Worm (Caenorhabditis elegans): ENCODE data around the gene Y32B12A.5.

The Y32B12A.5 gene

DNA sequence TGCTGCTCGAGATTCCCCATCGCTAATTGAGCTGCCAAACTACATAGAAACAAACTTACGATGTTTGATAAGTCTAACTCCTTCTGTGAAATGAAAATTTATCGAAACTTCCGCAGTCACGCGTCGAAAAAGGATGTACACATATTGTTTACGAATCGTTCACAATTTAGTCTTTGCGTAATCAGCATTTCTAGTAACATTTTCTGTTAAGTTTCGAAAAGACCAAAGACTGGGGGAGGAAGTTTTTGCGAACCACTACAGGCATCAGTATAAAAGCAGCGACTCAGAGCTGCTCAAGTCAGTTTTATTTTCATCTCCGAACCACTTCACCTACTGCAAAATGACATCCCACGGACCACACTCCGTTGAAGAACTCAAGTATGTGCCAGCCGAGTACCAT lies 798 bp upstream of the Y32B12A.5 start, which contains the start of gene sqst-4:
Gene sqst-4 (plus strand): TSS at position 301 of the 400 bp plus-strand sequence.
- TF ChIP-seq mab-5 (tag; optimal IDR thresholded peaks at IDR 0.05) = no peak
- TF ChIP-seq lsy-2 (tag; optimal IDR thresholded peaks at IDR 0.05) = no peak
- no peak for TF ChIP-seq unc-62 (GFP tag; optimal IDR thresholded peaks at IDR 0.05)
- no peak for TF ChIP-seq unc-39 (tag; optimal IDR thresholded peaks at IDR 0.05)
- TF ChIP-seq ztf-11 (tag; optimal IDR thresholded peaks at IDR 0.05) = no peak
- no peak for TF ChIP-seq nhr-2 (tag; optimal IDR thresholded peaks at IDR 0.05)
- TF ChIP-seq ceh-39 (tag; optimal IDR thresholded peaks at IDR 0.05) = no peak
- TF ChIP-seq unc-120 (tag; optimal IDR thresholded peaks at IDR 0.05; ENCODE audit: poor library complexity, severe bottlenecking) = no peak
- no peak for TF ChIP-seq ceh-43 (GFP tag; optimal IDR thresholded peaks at IDR 0.05)
- no peak for TF ChIP-seq pha-4 (tag; optimal IDR thresholded peaks at IDR 0.05)
- TF ChIP-seq bed-3 (GFP tag; optimal IDR thresholded peaks at IDR 0.05) = no peak
- no peak for TF ChIP-seq ces-1 (GFP tag; optimal IDR thresholded peaks at IDR 0.05)
- TF ChIP-seq sptf-1 (tag; optimal IDR thresholded peaks at IDR 0.05) = no peak
- no peak for TF ChIP-seq snpc-4 (tag; optimal IDR thresholded peaks at IDR 0.05)
- TF ChIP-seq lin-32 (GFP tag; optimal IDR thresholded peaks at IDR 0.05) = no peak
- no peak for TF ChIP-seq blmp-1 (tag; optimal IDR thresholded peaks at IDR 0.05)
- no peak for TF ChIP-seq ham-2 (GFP tag; optimal IDR thresholded peaks at IDR 0.05)
- TF ChIP-seq hlh-1 (tag; optimal IDR thresholded peaks at IDR 0.05) = no peak
- no peak for TF ChIP-seq zip-8 (tag; optimal IDR thresholded peaks at IDR 0.05)

DNA sequence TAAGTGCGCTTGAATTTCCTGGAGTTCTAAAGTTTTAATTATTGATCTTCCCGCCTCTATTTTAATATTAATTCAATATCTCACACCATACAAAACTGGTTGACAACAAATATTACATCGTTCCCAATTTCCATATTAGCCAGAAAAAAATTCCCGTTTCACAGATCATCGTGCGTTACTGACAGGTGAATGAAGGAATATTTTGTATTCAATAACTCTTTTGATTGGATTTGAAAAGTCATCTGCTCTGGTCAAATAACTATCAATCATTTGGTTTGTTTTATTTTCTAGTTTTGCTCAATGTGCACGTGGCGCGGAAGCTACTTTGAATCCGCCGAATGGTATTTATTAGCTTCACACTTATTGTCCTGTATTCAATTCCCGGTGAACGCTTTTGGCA lies 3.7 kb downstream of the Y32B12A.5 start, which contains the start of gene srh-139:
Gene srh-139 (plus strand): TSS at position 301 of the 400 bp plus-strand sequence.
- TF ChIP-seq hlh-1 (tag; optimal IDR thresholded peaks at IDR 0.05) = no peak
- no peak for TF ChIP-seq sptf-1 (tag; optimal IDR thresholded peaks at IDR 0.05)
- no peak for TF ChIP-seq ceh-43 (GFP tag; optimal IDR thresholded peaks at IDR 0.05)
- TF ChIP-seq lsy-2 (tag; optimal IDR thresholded peaks at IDR 0.05) = no peak
- TF ChIP-seq nhr-237 (tag; optimal IDR thresholded peaks at IDR 0.05) = no peak
- no peak for TF ChIP-seq bed-3 (GFP tag; optimal IDR thresholded peaks at IDR 0.05)
- no peak for TF ChIP-seq nhr-12 (tag; optimal IDR thresholded peaks at IDR 0.05)
- TF ChIP-seq cnd-1 (tag; optimal IDR thresholded peaks at IDR 0.05) = no peak
- TF ChIP-seq nhr-2 (tag; optimal IDR thresholded peaks at IDR 0.05) = no peak
- TF ChIP-seq flh-1 (GFP tag; optimal IDR thresholded peaks at IDR 0.05) = no peak
- TF ChIP-seq tbx-8 (GFP tag; optimal IDR thresholded peaks at IDR 0.05) = no peak

DNA sequence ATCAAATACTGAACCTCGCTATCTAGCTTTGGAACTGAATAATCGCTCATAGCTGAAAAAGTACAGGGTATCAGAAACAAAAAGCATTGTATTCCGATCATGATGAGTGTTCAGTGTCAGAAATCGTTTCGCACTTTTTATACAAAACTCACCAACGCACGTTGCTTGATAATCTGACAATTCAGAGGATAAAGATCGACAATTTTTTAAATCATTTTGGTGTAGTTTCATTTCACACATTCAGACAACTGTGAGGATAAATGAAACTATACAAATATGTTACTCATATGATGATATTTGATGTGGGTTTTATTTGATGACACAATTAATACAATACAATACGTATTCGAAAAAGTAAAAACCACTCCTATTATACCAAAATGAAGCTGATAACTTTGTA lies 4.3 kb downstream of the Y32B12A.5 start, which contains the start of gene F57E7.2:
Gene F57E7.2 (minus strand): TSS at position 101 of the 400 bp plus-strand sequence.
- no peak for TF ChIP-seq elt-3 (tag; optimal IDR thresholded peaks at IDR 0.05)
- TF ChIP-seq unc-62 (GFP tag; optimal IDR thresholded peaks at IDR 0.05) = no peak
- TF ChIP-seq ham-2 (GFP tag; optimal IDR thresholded peaks at IDR 0.05) = no peak
- no peak for TF ChIP-seq lin-32 (GFP tag; optimal IDR thresholded peaks at IDR 0.05)
- TF ChIP-seq M03D4.4 (tag; optimal IDR thresholded peaks at IDR 0.05) = no peak
- TF ChIP-seq bed-3 (GFP tag; optimal IDR thresholded peaks at IDR 0.05) = no peak
- no peak for TF ChIP-seq mls-2 (tag; optimal IDR thresholded peaks at IDR 0.05)
- no peak for TF ChIP-seq hlh-1 (tag; optimal IDR thresholded peaks at IDR 0.05)
- no peak for TF ChIP-seq elt-1 (tag; optimal IDR thresholded peaks at IDR 0.05; ENCODE audit: borderline replicate concordance, insufficient read depth)

DNA sequence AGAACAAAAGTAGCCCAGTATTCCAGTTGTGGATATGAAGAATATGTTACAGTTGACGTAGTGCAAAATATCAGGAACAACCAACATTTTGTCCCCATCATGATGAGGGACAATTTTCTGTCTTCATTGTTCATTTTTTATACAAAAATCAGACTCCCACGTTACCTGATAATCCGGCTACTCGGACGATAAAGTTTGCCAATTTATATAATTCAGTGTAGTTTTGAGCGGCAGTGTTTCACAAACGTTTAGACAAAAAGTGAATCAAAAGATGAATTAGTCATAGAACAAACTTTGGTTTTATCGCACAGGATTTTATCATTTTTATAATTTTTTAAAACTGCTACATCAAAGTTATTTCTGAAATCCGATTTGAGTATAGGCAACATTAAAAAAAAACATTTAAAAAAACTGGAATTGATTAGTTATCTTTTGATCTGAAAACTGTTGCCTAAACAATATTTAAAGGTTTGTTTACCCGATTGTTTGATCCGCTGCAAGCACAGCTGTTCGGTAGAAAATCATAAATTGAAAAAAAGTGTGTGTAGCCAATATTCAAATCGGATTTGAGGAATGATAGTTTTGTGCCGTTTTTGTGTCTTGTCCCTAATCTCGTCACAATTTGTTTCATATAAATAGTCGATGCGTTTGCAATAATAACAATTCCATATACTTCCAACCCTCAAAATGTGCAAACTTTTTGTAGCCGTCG lies 6.3 kb downstream of the Y32B12A.5 start, which contains the start of the genes F57E7.4 and spig-6:
Gene F57E7.4 (minus strand): TSS at position 101 of the 712 bp plus-strand sequence.
Gene spig-6 (plus strand): TSS at position 662 of the 712 bp plus-strand sequence.
- TF ChIP-seq hlh-1 (tag; optimal IDR thresholded peaks at IDR 0.05) (no peak), ceh-83 (GFP tag; optimal IDR thresholded peaks at IDR 0.05) (no peak), unc-39 (tag; optimal IDR thresholded peaks at IDR 0.05) (no peak), unc-120 (tag; optimal IDR thresholded peaks at IDR 0.05; ENCODE audit: poor library complexity, severe bottlenecking) (no peak), ces-1 (GFP tag; optimal IDR thresholded peaks at IDR 0.05) (no peak), pha-4 (tag; optimal IDR thresholded peaks at IDR 0.05) (no peak), nhr-28 (tag; optimal IDR thresholded peaks at IDR 0.05) (no peak), lin-13 (tag; optimal IDR thresholded peaks at IDR 0.05) (no peak), lsy-2 (tag; optimal IDR thresholded peaks at IDR 0.05) (no peak), tbx-8 (GFP tag; optimal IDR thresholded peaks at IDR 0.05) (no peak), ztf-11 (tag; optimal IDR thresholded peaks at IDR 0.05) (no peak), flh-1 (GFP tag; optimal IDR thresholded peaks at IDR 0.05) (no peak), sptf-1 (tag; optimal IDR thresholded peaks at IDR 0.05) (no peak), lin-32 (GFP tag; optimal IDR thresholded peaks at IDR 0.05) (no peak)

Data from whole organism, mixed stage, embryonic.